Worm (Caenorhabditis elegans): ENCODE data around the gene str-187.
"Not testable (repeated sequence)": the region's sequence is repeated elsewhere in the genome, so short reads cannot be mapped to it uniquely, and the experiment has no call there.

str-187 gene

DNA sequence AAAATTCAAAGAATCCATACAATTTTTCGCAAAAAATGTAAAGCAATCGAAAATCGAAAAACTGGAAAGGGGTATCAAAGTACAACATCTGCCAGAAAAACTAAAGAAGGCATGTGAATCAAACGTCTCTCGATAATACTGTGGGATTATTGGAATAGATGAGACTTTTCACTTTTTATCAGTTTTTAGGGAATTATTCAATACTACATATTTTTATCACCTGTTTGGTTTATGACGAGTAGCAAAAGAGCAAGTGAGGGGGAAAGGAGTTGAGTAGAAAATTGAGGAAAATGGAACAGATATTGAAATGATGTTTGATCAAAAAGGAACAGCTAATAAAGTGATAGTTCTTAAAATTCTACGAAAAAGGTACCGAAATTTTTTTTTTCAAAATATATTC, 27.7 kb downstream of the str-187 start:
- TF ChIP-seq unc-55 (GFP tag; optimal IDR thresholded peaks at IDR 0.05) (peak; percentile 11), snpc-4 (tag; optimal IDR thresholded peaks at IDR 0.05) (no peak)

DNA sequence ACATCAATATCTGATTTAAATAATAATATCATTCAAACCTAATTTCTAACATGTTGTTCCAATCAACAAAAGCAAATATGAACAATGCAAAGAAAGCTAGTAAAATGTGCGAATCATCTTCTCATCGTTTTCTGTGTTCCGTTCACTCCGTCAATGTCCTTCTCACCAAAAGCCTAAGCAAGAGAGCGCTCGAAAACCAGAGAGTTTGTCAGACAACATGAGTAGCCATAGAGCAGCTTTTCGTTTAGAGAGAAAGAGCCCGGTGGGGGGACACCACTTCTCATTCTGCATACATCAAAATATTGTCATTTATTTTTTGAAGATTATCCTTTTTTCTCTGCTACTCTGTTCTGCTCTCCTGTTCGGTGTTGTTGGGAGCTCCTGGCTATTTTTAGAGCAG, 28.3 kb downstream of the str-187 start:
- peak; percentile 20 for TF ChIP-seq nhr-129 (tag; optimal IDR thresholded peaks at IDR 0.05)
- TF ChIP-seq mab-5 (tag; optimal IDR thresholded peaks at IDR 0.05): no peak
- no peak for TF ChIP-seq lin-39 (tag; optimal IDR thresholded peaks at IDR 0.05)
- TF ChIP-seq dmd-4 (tag; optimal IDR thresholded peaks at IDR 0.05): no peak
- TF ChIP-seq peb-1 (tag; optimal IDR thresholded peaks at IDR 0.05): no peak
- TF ChIP-seq nhr-21 (tag; optimal IDR thresholded peaks at IDR 0.05): no peak
- no peak for TF ChIP-seq blmp-1 (tag; optimal IDR thresholded peaks at IDR 0.05; ENCODE audit: insufficient read depth)
- no peak for TF ChIP-seq lsy-2 (tag; optimal IDR thresholded peaks at IDR 0.05)
- TF ChIP-seq fos-1 (tag; optimal IDR thresholded peaks at IDR 0.05): no peak
- no peak for TF ChIP-seq nhr-10 (tag; optimal IDR thresholded peaks at IDR 0.05)
- peak; percentile 72 for TF ChIP-seq unc-55 (GFP tag; optimal IDR thresholded peaks at IDR 0.05)
- TF ChIP-seq mdl-1 (tag; optimal IDR thresholded peaks at IDR 0.05): no peak
- peak; percentile 69 for TF ChIP-seq C34F6.9 (tag; optimal IDR thresholded peaks at IDR 0.05)
- no peak for TF ChIP-seq zag-1 (tag; optimal IDR thresholded peaks at IDR 0.05)
- TF ChIP-seq aly-2 (tag; optimal IDR thresholded peaks at IDR 0.05): no peak
- TF ChIP-seq ceh-16 (tag; optimal IDR thresholded peaks at IDR 0.05): no peak
- TF ChIP-seq F13H6.1 (tag; optimal IDR thresholded peaks at IDR 0.05): no peak
- no peak for TF ChIP-seq skn-1 (tag; optimal IDR thresholded peaks at IDR 0.05)
- TF ChIP-seq gmeb-1 (tag; optimal IDR thresholded peaks at IDR 0.05): no peak
- no peak for TF ChIP-seq lin-11 (tag; optimal IDR thresholded peaks at IDR 0.05)
- no peak for TF ChIP-seq ztf-4 (tag; optimal IDR thresholded peaks at IDR 0.05)

DNA sequence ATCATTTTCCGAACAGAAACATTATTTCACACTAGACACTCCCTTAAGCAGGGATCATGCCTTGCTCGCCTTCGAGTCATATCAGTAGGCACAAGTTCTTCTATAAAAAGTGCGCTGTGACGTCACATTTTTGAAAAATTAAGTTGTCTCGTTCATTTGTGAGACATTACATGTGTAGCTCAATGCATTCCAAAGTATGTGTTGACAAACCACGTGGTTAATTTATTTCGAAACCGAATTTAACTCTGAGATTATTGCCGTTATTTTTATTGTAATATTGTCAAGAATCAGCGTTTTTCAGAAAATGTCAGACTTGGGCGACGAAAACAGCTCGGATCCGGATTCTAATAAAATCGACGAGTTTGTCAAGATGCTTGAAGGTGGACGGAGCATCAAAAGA, 29.1 kb downstream of the str-187 start, which contains the start of gene T28F3.5:
Gene T28F3.5, plus strand, starts transcription at position 301 of the 400 bp plus-strand sequence.
- TF ChIP-seq lsy-2 (tag; optimal IDR thresholded peaks at IDR 0.05) (no peak), crh-2 (tag; optimal IDR thresholded peaks at IDR 0.05) (no peak), sma-9 (GFP tag; optimal IDR thresholded peaks at IDR 0.05) (no peak), sma-9 (tag; optimal IDR thresholded peaks at IDR 0.05) (no peak), nhr-12 (tag; optimal IDR thresholded peaks at IDR 0.05) (no peak), mdl-1 (tag; optimal IDR thresholded peaks at IDR 0.05) (no peak), mbf-1 (tag; optimal IDR thresholded peaks at IDR 0.05) (no peak), elt-1 (tag; optimal IDR thresholded peaks at IDR 0.05) (no peak), nhr-129 (tag; optimal IDR thresholded peaks at IDR 0.05) (no peak)

DNA sequence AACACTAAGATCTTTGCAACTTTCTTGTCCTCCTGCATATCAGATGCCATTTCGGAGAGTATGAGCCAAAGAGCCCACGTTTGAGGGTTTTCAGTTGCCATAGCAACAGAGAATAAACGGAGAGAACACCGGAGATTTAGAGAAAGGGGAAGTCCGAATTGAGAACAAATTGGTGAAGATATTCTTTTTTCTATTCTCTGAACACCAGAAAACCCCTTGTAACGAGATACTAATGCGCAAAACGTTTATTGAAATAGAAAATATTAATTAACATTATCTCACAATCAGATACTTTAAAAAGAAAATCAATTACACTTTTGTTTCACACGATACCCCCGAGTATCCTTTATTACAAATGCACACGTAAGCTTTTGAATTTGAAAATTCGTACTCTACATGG, 36.6 kb downstream of the str-187 start, which contains the start of gene ifta-2:
Gene ifta-2, minus strand, starts transcription at position 101 of the 400 bp plus-strand sequence.
- TF ChIP-seq ama-1 (optimal IDR thresholded peaks at IDR 0.05) (no peak), alr-1 (tag; optimal IDR thresholded peaks at IDR 0.05) (no peak), Y55F3AM.14 (GFP tag; optimal IDR thresholded peaks at IDR 0.05) (no peak), nhr-12 (tag; optimal IDR thresholded peaks at IDR 0.05) (no peak)

DNA sequence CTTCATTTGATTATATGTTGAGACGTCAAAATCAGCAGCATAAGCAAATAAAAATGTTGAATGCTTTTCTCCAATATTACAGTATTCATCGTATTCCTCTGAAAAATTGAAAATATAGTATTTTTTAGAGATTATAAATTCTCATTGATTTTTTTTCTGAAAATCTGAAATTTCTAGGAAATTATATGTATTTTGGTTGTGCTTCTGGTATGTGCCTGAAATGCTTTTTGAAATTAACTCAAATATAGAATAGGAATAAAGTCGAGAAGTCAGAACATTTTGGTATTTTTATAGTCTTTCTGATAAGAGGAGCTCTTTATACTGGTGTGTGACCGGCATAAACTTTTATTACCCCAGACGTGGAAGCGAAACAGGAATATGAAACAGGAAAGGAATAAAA, 41.8 kb downstream of the str-187 start, which contains the start of gene T28F3.8:
Gene T28F3.8, minus strand, starts transcription at position 101 of the 400 bp plus-strand sequence.
- not testable (repeated sequence) for TF ChIP-seq crh-2, mbf-1, R02D3.7 (tag; optimal IDR thresholded peaks at IDR 0.05)

DNA sequence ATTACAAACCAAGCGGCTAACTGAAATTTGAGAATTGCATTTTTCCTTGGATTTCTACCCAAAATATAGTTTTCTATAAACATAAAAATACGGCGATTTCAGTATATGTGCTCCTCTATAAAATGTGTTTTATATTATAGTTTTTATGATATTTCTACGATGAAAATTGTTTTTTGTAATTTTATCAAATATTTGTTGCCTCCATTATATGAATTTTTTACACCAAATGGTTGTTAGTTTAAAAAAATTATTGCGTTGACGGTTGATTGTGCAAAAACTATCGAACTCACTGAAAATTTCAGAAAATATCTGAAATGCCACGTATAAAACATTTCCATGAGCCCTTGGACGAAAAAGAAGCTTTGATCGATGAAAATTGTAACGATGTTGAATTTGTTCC, 42.8 kb downstream of the str-187 start, which contains the start of gene T28F3.9:
Gene T28F3.9, plus strand, starts transcription at position 301 of the 400 bp plus-strand sequence.
- TF ChIP-seq nhr-129 (tag; optimal IDR thresholded peaks at IDR 0.05) (no peak), mdl-1 (tag; optimal IDR thresholded peaks at IDR 0.05) (no peak), F13H6.1 (tag; optimal IDR thresholded peaks at IDR 0.05) (no peak), unc-62 (GFP tag; optimal IDR thresholded peaks at IDR 0.05) (no peak), ztf-4 (tag; optimal IDR thresholded peaks at IDR 0.05) (no peak), lsy-2 (tag; optimal IDR thresholded peaks at IDR 0.05) (no peak), nhr-77 (tag; optimal IDR thresholded peaks at IDR 0.05) (no peak), unc-39 (tag; optimal IDR thresholded peaks at IDR 0.05) (no peak), sma-3 (GFP tag; optimal IDR thresholded peaks at IDR 0.05) (no peak), nhr-25 (tag; optimal IDR thresholded peaks at IDR 0.05) (no peak), Y55F3AM.14 (GFP tag; optimal IDR thresholded peaks at IDR 0.05) (no peak), zag-1 (tag; optimal IDR thresholded peaks at IDR 0.05) (no peak), ZK546.5 (tag; optimal IDR thresholded peaks at IDR 0.05) (no peak), skn-1 (tag; optimal IDR thresholded peaks at IDR 0.05) (no peak), elt-3 (tag; optimal IDR thresholded peaks at IDR 0.05) (no peak), lin-11 (tag; optimal IDR thresholded peaks at IDR 0.05) (no peak), egl-27 (tag; optimal IDR thresholded peaks at IDR 0.05) (no peak), ceh-82 (tag; optimal IDR thresholded peaks at IDR 0.05) (no peak)
